Worm (Caenorhabditis elegans): ENCODE results near the gene W09H1.3.

The W09H1.3 gene

DNA sequence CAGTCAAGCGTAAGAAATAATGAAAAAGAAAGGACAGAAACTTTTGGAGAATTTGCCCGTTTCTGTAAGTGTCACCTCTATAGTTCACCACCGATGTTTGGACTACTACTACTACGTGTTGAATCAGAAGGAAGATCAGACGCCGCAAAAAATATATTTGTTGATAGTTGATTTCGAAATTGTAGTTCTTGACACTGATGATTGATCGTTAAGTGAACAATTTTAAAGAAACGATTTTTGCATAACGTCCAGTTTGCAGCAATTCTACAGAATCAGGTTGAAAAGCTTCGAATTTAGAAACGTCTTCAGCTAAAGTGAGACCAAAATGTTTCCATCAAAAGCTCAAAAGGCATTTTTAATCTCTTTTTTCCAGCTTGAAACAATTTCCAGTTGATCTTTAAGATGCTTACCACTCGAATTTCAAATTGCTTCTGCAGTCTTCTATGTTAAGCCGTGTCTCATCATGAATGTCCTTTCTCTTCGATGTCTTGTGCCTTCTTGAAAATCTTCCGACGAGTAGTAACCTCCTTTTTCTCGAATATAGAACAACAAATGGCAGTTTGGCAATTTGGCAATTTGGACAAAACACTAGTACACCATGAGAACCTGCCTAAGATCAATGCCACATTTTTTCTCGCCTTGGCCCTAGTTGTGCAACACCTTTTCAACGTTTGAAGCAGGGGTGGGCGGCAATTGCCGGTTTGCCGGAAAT, 11.6 kb downstream of the W09H1.3 start:
- TF ChIP-seq M03D4.4 (tag; optimal IDR thresholded peaks at IDR 0.05) = no peak
- no peak for TF ChIP-seq nhr-237 (tag; optimal IDR thresholded peaks at IDR 0.05)
- no peak for TF ChIP-seq blmp-1 (tag; optimal IDR thresholded peaks at IDR 0.05)

- TF ChIP-seq hlh-1 (tag; optimal IDR thresholded peaks at IDR 0.05) = no peak
- TF ChIP-seq elt-3 (tag; optimal IDR thresholded peaks at IDR 0.05) = no peak
- peak; percentile 9 for TF ChIP-seq ces-1 (GFP tag; optimal IDR thresholded peaks at IDR 0.05)
- peak; percentile 51 for TF ChIP-seq pha-4 (tag; optimal IDR thresholded peaks at IDR 0.05)
Measured at ce11 chrII:13196689-13197280, 12.6 kb downstream of the W09H1.3 start.

DNA sequence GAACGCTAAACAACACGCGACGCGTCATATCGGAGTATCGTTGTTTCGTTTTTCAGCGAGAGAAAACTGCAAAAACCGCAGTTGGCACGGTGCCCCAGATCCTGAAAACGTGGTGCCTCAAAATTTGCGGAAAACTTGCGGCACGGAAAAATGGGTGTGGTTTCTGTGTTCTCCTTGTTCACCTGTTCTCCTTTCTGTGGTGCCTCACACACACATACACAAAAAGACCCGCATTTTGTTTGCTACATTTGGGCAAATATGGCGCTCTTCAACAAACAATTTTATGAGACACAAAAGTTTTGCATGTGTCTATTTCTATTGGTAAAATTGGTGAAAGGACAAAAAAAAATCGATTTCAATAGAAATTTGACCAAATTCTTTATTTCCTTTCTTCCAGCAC, 14.6 kb downstream of the W09H1.3 start:
- TF ChIP-seq nhr-76 (tag; optimal IDR thresholded peaks at IDR 0.05) (no peak), pha-4 (tag; optimal IDR thresholded peaks at IDR 0.05) (no peak), ces-1 (GFP tag; optimal IDR thresholded peaks at IDR 0.05) (no peak), unc-62 (GFP tag; optimal IDR thresholded peaks at IDR 0.05) (no peak)

- TF ChIP-seq sptf-1 (tag; optimal IDR thresholded peaks at IDR 0.05) (peak; percentile 79), nhr-237 (tag; optimal IDR thresholded peaks at IDR 0.05) (peak; percentile 47), cnd-1 (tag; optimal IDR thresholded peaks at IDR 0.05) (peak; percentile 54), unc-120 (tag; optimal IDR thresholded peaks at IDR 0.05; ENCODE audit: poor library complexity, severe bottlenecking) (peak; percentile 14), ceh-43 (GFP tag; optimal IDR thresholded peaks at IDR 0.05) (no peak), mab-5 (tag; optimal IDR thresholded peaks at IDR 0.05) (no peak), lsy-2 (tag; optimal IDR thresholded peaks at IDR 0.05) (peak; percentile 54), ces-1 (GFP tag; optimal IDR thresholded peaks at IDR 0.05) (peak; percentile 34), M03D4.4 (tag; optimal IDR thresholded peaks at IDR 0.05) (peak; percentile 14), drap-1 (GFP tag; optimal IDR thresholded peaks at IDR 0.05) (peak; percentile 26), nhr-12 (tag; optimal IDR thresholded peaks at IDR 0.05) (no peak), unc-62 (GFP tag; optimal IDR thresholded peaks at IDR 0.05) (no peak), elt-3 (tag; optimal IDR thresholded peaks at IDR 0.05) (no peak), unc-39 (tag; optimal IDR thresholded peaks at IDR 0.05) (no peak), mls-2 (tag; optimal IDR thresholded peaks at IDR 0.05) (peak; percentile 55), hlh-1 (tag; optimal IDR thresholded peaks at IDR 0.05) (no peak), lin-13 (tag; optimal IDR thresholded peaks at IDR 0.05) (peak; percentile 29), tbx-8 (GFP tag; optimal IDR thresholded peaks at IDR 0.05) (peak; percentile 37), nhr-2 (tag; optimal IDR thresholded peaks at IDR 0.05) (no peak), ceh-83 (GFP tag; optimal IDR thresholded peaks at IDR 0.05) (no peak), pha-4 (tag; optimal IDR thresholded peaks at IDR 0.05) (no peak), elt-1 (tag; optimal IDR thresholded peaks at IDR 0.05; ENCODE audit: borderline replicate concordance, insufficient read depth) (no peak), bed-3 (GFP tag; optimal IDR thresholded peaks at IDR 0.05) (peak; percentile 13), mep-1 (tag; optimal IDR thresholded peaks at IDR 0.05) (peak; percentile 13)
Measured at ce11 chrII:13199674-13200215, 15.5 kb downstream of the W09H1.3 start, which contains the start of gene btf-1. btf-1 (plus strand) TSS chrII:13200165.

DNA sequence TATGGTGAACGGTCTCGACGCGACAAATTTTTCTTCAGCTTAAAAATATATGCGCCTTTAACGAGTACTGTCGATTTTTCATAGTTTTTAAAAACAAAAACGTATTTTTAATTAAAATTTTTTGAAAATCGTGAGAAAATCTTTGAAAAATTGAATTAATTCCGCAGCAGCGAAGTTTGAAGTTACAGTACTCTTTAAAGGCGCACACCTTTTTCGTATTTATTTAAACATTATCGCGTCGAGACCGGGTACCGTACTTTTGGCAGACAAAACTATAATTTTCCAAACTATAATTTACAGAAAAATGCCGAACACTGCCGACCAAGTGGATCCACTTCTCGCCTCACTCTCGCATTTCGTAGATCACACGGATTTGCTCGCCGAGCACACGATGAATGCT, 31.6 kb downstream of the W09H1.3 start, which contains the start of gene F15D4.2:
Gene F15D4.2 (plus strand): TSS at position 301 of the 400 bp plus-strand sequence.
- TF ChIP-seq elt-3 (tag; optimal IDR thresholded peaks at IDR 0.05) (no peak), pha-4 (tag; optimal IDR thresholded peaks at IDR 0.05) (no peak)

- no peak for TF ChIP-seq flh-1 (GFP tag; optimal IDR thresholded peaks at IDR 0.05)
- no peak for TF ChIP-seq tbx-8 (GFP tag; optimal IDR thresholded peaks at IDR 0.05)
- TF ChIP-seq nhr-237 (tag; optimal IDR thresholded peaks at IDR 0.05) = no peak
- no peak for TF ChIP-seq ham-2 (GFP tag; optimal IDR thresholded peaks at IDR 0.05)
- TF ChIP-seq zip-8 (tag; optimal IDR thresholded peaks at IDR 0.05) = no peak
- no peak for TF ChIP-seq sptf-1 (tag; optimal IDR thresholded peaks at IDR 0.05)
Measured at ce11 chrII:13219373-13219772, 35.1 kb downstream of the W09H1.3 start.
